Fruit fly (Drosophila melanogaster): ENCODE results near the gene CG6006.

The CG6006 gene

DNA sequence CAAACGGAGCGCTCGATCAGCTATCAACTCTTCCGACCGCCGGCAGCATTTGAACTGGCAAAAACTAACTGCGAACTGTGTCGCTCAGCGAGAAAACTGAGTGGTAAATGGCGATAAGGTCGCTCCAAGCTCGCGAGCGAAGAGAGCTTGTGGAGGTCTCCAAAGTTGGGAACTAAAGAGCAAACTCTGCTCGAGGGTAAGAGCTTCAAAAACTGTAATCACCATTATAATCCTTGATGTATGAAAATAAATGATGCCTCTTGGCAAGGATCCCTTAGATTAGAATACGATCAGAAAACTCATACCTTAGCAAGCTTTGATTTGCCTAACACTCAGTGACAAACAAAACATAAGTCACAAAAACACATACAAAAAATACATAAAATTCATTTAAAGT, 48.2 kb downstream of the CG6006 start, which contains the start of the genes CG6126 and CG31287 (continued):
- no peak for TF ChIP-seq spab (GFP tag; optimal IDR thresholded peaks at IDR 0.05)
- TF ChIP-seq CG11294 (GFP tag; IDR thresholded peaks at IDR 0.05): no peak
- TF ChIP-seq vri (GFP tag; optimal IDR thresholded peaks at IDR 0.05): peak; percentile 6
- TF ChIP-seq acj6 (GFP tag; optimal IDR thresholded peaks at IDR 0.05): no peak
- TF ChIP-seq Blimp-1 (GFP tag; optimal IDR thresholded peaks at IDR 0.05): no peak
- TF ChIP-seq Ets96B (tag; optimal IDR thresholded peaks at IDR 0.05): no peak
- no peak for TF ChIP-seq achi (GFP tag; optimal IDR thresholded peaks at IDR 0.05)
- TF ChIP-seq CG6854 (GFP tag; optimal IDR thresholded peaks at IDR 0.05): peak; percentile 34
- TF ChIP-seq CG1621 (tag; optimal IDR thresholded peaks at IDR 0.05): peak; percentile 7

DNA sequence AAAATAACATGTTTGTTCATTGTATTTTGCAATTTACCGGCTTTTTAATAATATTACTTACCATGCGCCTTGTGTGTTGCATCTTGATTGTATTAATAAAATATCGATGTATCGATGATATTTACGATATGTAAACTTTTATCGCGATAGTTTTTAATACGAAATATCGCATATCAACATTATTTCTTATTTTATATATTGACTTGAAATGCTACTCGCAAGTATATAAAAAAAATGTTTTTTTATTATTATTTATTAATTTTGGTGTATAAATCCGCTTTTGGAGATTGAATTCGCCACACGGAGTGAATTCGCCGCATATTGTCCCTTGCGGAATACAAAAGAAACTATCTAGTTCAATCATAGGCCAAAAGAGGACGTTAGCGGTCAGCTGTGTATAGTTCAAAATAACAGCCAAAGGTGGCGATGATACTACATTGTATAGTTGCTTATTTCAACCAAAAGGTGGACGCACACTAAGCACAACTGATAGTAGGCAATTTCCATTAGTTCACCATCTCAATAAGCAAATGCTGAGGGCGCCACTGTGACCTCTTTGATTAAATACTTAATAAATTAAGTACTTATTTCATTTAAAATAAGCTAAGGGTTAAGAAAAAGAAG, 50.5 kb downstream of the CG6006 start, which contains the start of gene mtSSB:
Gene mtSSB, minus strand, starts transcription at position 96 of the 624 bp plus-strand sequence.
- TF ChIP-seq CG7368 (GFP tag; optimal IDR thresholded peaks at IDR 0.05) (peak; percentile 71), spab (GFP tag; optimal IDR thresholded peaks at IDR 0.05) (no peak), CG3919 (GFP tag; optimal IDR thresholded peaks at IDR 0.05) (peak; percentile 73), Eip75B (GFP tag; optimal IDR thresholded peaks at IDR 0.05) (peak; percentile 73), cyc (GFP tag; optimal IDR thresholded peaks at IDR 0.05) (peak; percentile 91), Ets21C (GFP tag; optimal IDR thresholded peaks at IDR 0.05) (peak; percentile 54), net (GFP tag; optimal IDR thresholded peaks at IDR 0.05) (peak; percentile 53), CG1621 (tag; optimal IDR thresholded peaks at IDR 0.05) (peak; percentile 52), esn (GFP tag; optimal IDR thresholded peaks at IDR 0.05) (peak; percentile 87), Sox14 (GFP tag; optimal IDR thresholded peaks at IDR 0.05) (peak; percentile 82), CG10631 (GFP tag; optimal IDR thresholded peaks at IDR 0.05) (peak; percentile 28), Eip93F (GFP tag; optimal IDR thresholded peaks at IDR 0.05) (peak; percentile 34), Gug (GFP tag; IDR thresholded peaks at IDR 0.05) (no peak), CG6163 (GFP tag; IDR thresholded peaks at IDR 0.05) (peak; percentile 67), CG9139 (GFP tag; optimal IDR thresholded peaks at IDR 0.05) (no peak), Hr39 (GFP tag; optimal IDR thresholded peaks at IDR 0.05) (peak; percentile 88), ss (GFP tag; optimal IDR thresholded peaks at IDR 0.05) (no peak), salr (GFP tag; optimal IDR thresholded peaks at IDR 0.05) (peak in 1 of 2 experiments; percentile 55), OdsH (GFP tag; optimal IDR thresholded peaks at IDR 0.05) (peak; percentile 75), CG4318 (GFP tag; optimal IDR thresholded peaks at IDR 0.05) (no peak), CG31627 (GFP tag; optimal IDR thresholded peaks at IDR 0.05) (peak; percentile 91), Met (GFP tag; optimal IDR thresholded peaks at IDR 0.05) (peak; percentile 82), CG3032 (tag; optimal IDR thresholded peaks at IDR 0.05) (peak; percentile 31), achi (GFP tag; optimal IDR thresholded peaks at IDR 0.05) (peak; percentile 22), Smox (GFP tag; optimal IDR thresholded peaks at IDR 0.05) (peak; percentile 8), lz (GFP tag; optimal IDR thresholded peaks at IDR 0.05) (peak; percentile 85), Hr38 (GFP tag; optimal IDR thresholded peaks at IDR 0.05) (no peak), fd85E (GFP tag; optimal IDR thresholded peaks at IDR 0.05) (no peak), fkh (GFP tag; optimal IDR thresholded peaks at IDR 0.05) (peak; percentile 41), Eip78C (GFP tag) (peak; percentile 91), pdm3 (GFP tag; optimal IDR thresholded peaks at IDR 0.05) (peak; percentile 83), Sox102F (GFP tag; optimal IDR thresholded peaks at IDR 0.05) (peak; percentile 62), CG6792 (GFP tag; optimal IDR thresholded peaks at IDR 0.05) (peak; percentile 71), CG6854 (GFP tag; optimal IDR thresholded peaks at IDR 0.05) (no peak), CG34406 (GFP tag; optimal IDR thresholded peaks at IDR 0.05) (peak; percentile 24), CG15336 (GFP tag; IDR thresholded peaks at IDR 0.05) (no peak), CG8632 (GFP tag; optimal IDR thresholded peaks at IDR 0.05) (no peak), CG8119 (GFP tag; IDR thresholded peaks at IDR 0.05) (no peak), CG6276 (GFP tag; optimal IDR thresholded peaks at IDR 0.05) (no peak), eg (GFP tag; IDR thresholded peaks at IDR 0.05) (peak; percentile 69), CG8319 (GFP tag; optimal IDR thresholded peaks at IDR 0.05) (peak; percentile 73), topi (GFP tag; optimal IDR thresholded peaks at IDR 0.05) (peak; percentile 69), Hr4 (GFP tag; optimal IDR thresholded peaks at IDR 0.05) (peak; percentile 64), CG11902 (GFP tag; optimal IDR thresholded peaks at IDR 0.05) (peak; percentile 45), CG6808 (GFP tag; optimal IDR thresholded peaks at IDR 0.05) (no peak)
